Fruit fly (Drosophila melanogaster) Kc167 (cell line): ENCODE results near the gene CG8087.

Experiments
- h ChIP-seq: fragments of >200 bp; optimal IDR thresholded peaks from 3 replicates; lab custom pipeline; 2018; ENCODE audit warnings: missing external identifiers
- insv ChIP-seq: fragments of >200 bp; optimal IDR thresholded peaks from 3 replicates; lab custom pipeline; 2018; ENCODE audit warnings: missing external identifiers
- psq ChIP-seq: fragments of >200 bp; optimal IDR thresholded peaks from 2 replicates; lab custom pipeline; 2017; ENCODE audit warnings: missing external identifiers
- ttk ChIP-seq: sonication (Bioruptor generic); optimal IDR thresholded peaks from 2 replicates; lab custom pipeline; 2017; ENCODE audit warnings: missing external identifiers

dm6 chr3R:14526657-14527056 is 37.9 kb downstream of the CG8087 start:
- no peak for TF ChIP-seq ttk (lab: Kevin White, UChicago)
- no peak for TF ChIP-seq h
- no peak for TF ChIP-seq insv (lab: Kevin White, UChicago)
- TF ChIP-seq psq (lab: Kevin White, UChicago) = no peak
